Worm (Caenorhabditis elegans) whole organism, L3 larva: Measurements from ENCODE around the gene T19D2.13.

Source experiments
- R02D3.7 ChIP-seq: fragments of 150-350 bp; optimal IDR thresholded peaks from 2 replicates; lab custom pipeline; 2014; ENCODE audit warnings: missing biosample characterization, missing genetic modification characterization
- aly-2 ChIP-seq: fragments of 150-350 bp; optimal IDR thresholded peaks from 2 replicates; lab custom pipeline; 2014; ENCODE audit warnings: missing biosample characterization, missing genetic modification characterization
- eor-1 ChIP-seq, 2 experiments: fragments of 150-350 bp; optimal IDR thresholded peaks; 2 replicates each; lab custom pipeline; 2014 to 2018; ENCODE audit warnings: missing biosample characterization in 2 of 2, missing genetic modification characterization in 2 of 2
- fkh-10 ChIP-seq: sonication (generic microtip); optimal IDR thresholded peaks from 2 replicates; lab custom pipeline; 2017; ENCODE audit warnings: missing biosample characterization, missing genetic modification reagents, missing genetic modification characterization
- lin-39 ChIP-seq: fragments of 150-350 bp; optimal IDR thresholded peaks from 2 replicates; lab custom pipeline; 2018; ENCODE audit warnings: missing biosample characterization, missing genetic modification reagents, missing genetic modification characterization
- nhr-12 ChIP-seq: fragments of 150-350 bp; optimal IDR thresholded peaks from 2 replicates; lab custom pipeline; 2014; ENCODE audit warnings: missing biosample characterization, missing genetic modification characterization
- nhr-237 ChIP-seq: fragments of 150-350 bp; optimal IDR thresholded peaks from 2 replicates; lab custom pipeline; 2014; ENCODE audit warnings: missing biosample characterization, missing genetic modification characterization
- nhr-76 ChIP-seq: fragments of 150-350 bp; sonication (generic microtip); optimal IDR thresholded peaks from 5 replicates; lab custom pipeline; 2014; ENCODE audit warnings: missing biosample characterization, missing genetic modification characterization
- pha-4 ChIP-seq: fragments of 150-350 bp; optimal IDR thresholded peaks from 2 replicates; lab custom pipeline; 2014; ENCODE audit warnings: missing biosample characterization, missing genetic modification reagents, missing genetic modification characterization
- unc-39 ChIP-seq: sonication (generic microtip); optimal IDR thresholded peaks from 4 replicates; lab custom pipeline; 2017; ENCODE audit warnings: missing biosample characterization, missing genetic modification characterization
- ztf-11 ChIP-seq: fragments of 150-350 bp; optimal IDR thresholded peaks from 2 replicates; lab custom pipeline; 2014; ENCODE audit warnings: missing biosample characterization, missing genetic modification characterization
- ztf-4 ChIP-seq: fragments of 150-350 bp; optimal IDR thresholded peaks from 2 replicates; lab custom pipeline; 2014; ENCODE audit warnings: missing biosample characterization, missing genetic modification characterization

DNA sequence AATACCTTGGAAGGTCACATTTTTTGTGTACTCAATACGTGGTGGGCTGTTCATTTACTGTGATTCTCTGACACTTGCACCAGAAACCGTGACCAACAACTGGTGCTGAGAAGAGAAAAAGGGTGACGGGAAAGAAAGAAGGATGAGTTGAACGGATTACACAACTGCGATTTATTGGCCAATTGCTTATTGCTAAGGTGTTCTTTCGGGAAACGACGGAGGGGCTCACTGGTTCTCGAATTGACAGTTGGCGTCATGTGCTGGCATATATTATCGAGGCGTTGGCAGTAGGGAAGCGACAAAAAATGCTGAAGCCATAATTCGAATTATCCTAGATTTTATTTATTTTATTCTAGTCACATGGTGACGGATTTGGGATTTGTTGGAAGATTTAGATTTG, 32.0 kb upstream of the T19D2.13 start:
- TF ChIP-seq eor-1 (tag; optimal IDR thresholded peaks at IDR 0.05; lab: Kevin White, UChicago) = no peak
- no peak for TF ChIP-seq aly-2 (tag; lab: Kevin White, UChicago)
- TF ChIP-seq lin-39 (tag; lab: Kevin White, UChicago) = no peak
- TF ChIP-seq nhr-237 (tag; lab: Kevin White, UChicago) = no peak
- no peak for TF ChIP-seq nhr-12
- TF ChIP-seq pha-4 = no peak
- TF ChIP-seq ztf-11 (tag; lab: Kevin White, UChicago) = no peak
- no peak for TF ChIP-seq fkh-10
- TF ChIP-seq nhr-76 (tag; lab: Kevin White, UChicago) = no peak
- TF ChIP-seq R02D3.7 = no peak
- no peak for TF ChIP-seq unc-39 (tag; lab: Kevin White, UChicago)
- no peak for TF ChIP-seq ztf-4
